Worm (Caenorhabditis elegans) whole organism, young adult: Measurements from ENCODE around the gene B0432.10.

Experiments used
- B0336.3 ChIP-seq: fragments of 200-800 bp; sonication (Bioruptor generic); IDR thresholded peaks from 2 replicates; pipeline ENCODE4 v1.3.6; 2022; ENCODE audit warnings: missing genetic modification characterization, missing compliant biosample characterization
- C06A6.2 ChIP-seq: fragments of 200-800 bp; sonication (Bioruptor generic); conservative IDR thresholded peaks from 2 replicates; pipeline ENCODE4 v1.3.6; 2022; ENCODE audit warnings: missing genetic modification characterization, missing compliant biosample characterization
- F39B2.1 ChIP-seq: fragments of 200-800 bp; sonication (Bioruptor generic); IDR thresholded peaks from 2 replicates; pipeline ENCODE4 v1.3.6; 2022; ENCODE audit warnings: missing genetic modification reagents, missing genetic modification characterization, missing compliant biosample characterization
- F55B11.4 ChIP-seq: sonication (generic microtip); optimal IDR thresholded peaks from 2 replicates; lab custom pipeline; 2016; ENCODE audit warnings: missing compliant biosample characterization, missing genetic modification characterization, borderline replicate concordance; ENCODE audit not compliant: insufficient read depth
- F57C9.4 ChIP-seq: sonication (generic microtip); optimal IDR thresholded peaks from 2 replicates; lab custom pipeline; 2017; ENCODE audit warnings: mild to moderate bottlenecking, missing genetic modification characterization, missing compliant biosample characterization
- Y53F4B.3 ChIP-seq: fragments of 200-800 bp; sonication (Bioruptor generic); IDR thresholded peaks from 2 replicates; pipeline ENCODE4 v1.3.6; 2022; ENCODE audit warnings: missing genetic modification reagents, missing genetic modification characterization, missing compliant biosample characterization
- Y79H2A.3 ChIP-seq: fragments of 200-800 bp; sonication (Bioruptor generic); conservative IDR thresholded peaks from 2 replicates; pipeline ENCODE4 v1.3.6; 2022; ENCODE audit warnings: missing genetic modification reagents, missing genetic modification characterization, missing compliant biosample characterization
- Y95B8A.8 ChIP-seq: fragments of 200-800 bp; sonication (Bioruptor generic); IDR thresholded peaks from 2 replicates; pipeline ENCODE4 v1.3.6; 2022; ENCODE audit warnings: missing genetic modification reagents, missing genetic modification characterization, missing compliant biosample characterization
- attf-3 ChIP-seq: fragments of 200-800 bp; sonication (Bioruptor generic); conservative IDR thresholded peaks from 2 replicates; pipeline ENCODE4 v1.3.6; 2022; ENCODE audit warnings: missing genetic modification reagents, missing genetic modification characterization, missing compliant biosample characterization
- attf-5 ChIP-seq: fragments of 200-800 bp; sonication (Bioruptor generic); optimal IDR thresholded peaks from 2 replicates; lab custom pipeline; 2018; ENCODE audit warnings: mild to moderate bottlenecking, missing genetic modification characterization, missing compliant biosample characterization
- attf-6 ChIP-seq: fragments of 200-800 bp; sonication (Bioruptor generic); IDR thresholded peaks from 2 replicates; pipeline ENCODE4 v1.3.6; 2022; ENCODE audit warnings: missing genetic modification reagents, missing genetic modification characterization, missing compliant biosample characterization
- bed-2 ChIP-seq: fragments of 200-800 bp; sonication (Bioruptor generic); IDR thresholded peaks from 2 replicates; pipeline ENCODE4 v1.3.6; 2022; ENCODE audit warnings: missing genetic modification reagents, missing genetic modification characterization, missing compliant biosample characterization
- ccch-3 ChIP-seq: fragments of 200-800 bp; sonication (Bioruptor generic); optimal IDR thresholded peaks from 2 replicates; lab custom pipeline; 2018; ENCODE audit warnings: mild to moderate bottlenecking, missing genetic modification characterization, missing compliant biosample characterization
- cebp-1 ChIP-seq, 2 experiments: fragments of 200-800 bp in 1 of 2; sonication (Bioruptor generic) in 1 of 2; sonication (generic microtip) in 1 of 2; IDR thresholded peaks in 1 of 2; optimal IDR thresholded peaks in 1 of 2; 2 replicates each; pipeline versions ENCODE4 v1.3.6 to Lab custom; 2017 to 2022; ENCODE audit warnings: missing compliant biosample characterization in 2 of 2, missing genetic modification characterization in 2 of 2, mild to moderate bottlenecking in 1 of 2, missing genetic modification reagents in 1 of 2, moderate library complexity in 1 of 2
- cebp-2 ChIP-seq: fragments of 200-800 bp; sonication (Bioruptor generic); IDR thresholded peaks from 2 replicates; pipeline ENCODE4 v1.3.6; 2022; ENCODE audit warnings: missing genetic modification characterization, missing compliant biosample characterization
- ceh-40 ChIP-seq: fragments of 200-800 bp; sonication (Bioruptor generic); IDR thresholded peaks from 2 replicates; pipeline ENCODE4 v1.3.6; 2022; ENCODE audit warnings: missing genetic modification characterization, missing compliant biosample characterization
- die-1 ChIP-seq: sonication (generic microtip); optimal IDR thresholded peaks from 2 replicates; lab custom pipeline; 2016; ENCODE audit warnings: missing genotype, mild to moderate bottlenecking, missing genetic modification characterization, missing compliant biosample characterization
- ekl-4 ChIP-seq: fragments of 200-800 bp; sonication (Bioruptor generic); IDR thresholded peaks from 2 replicates; pipeline ENCODE4 v1.3.6; 2022; ENCODE audit warnings: missing genetic modification reagents, missing genetic modification characterization, missing compliant biosample characterization
- hrde-1 ChIP-seq: sonication (generic microtip); optimal IDR thresholded peaks from 2 replicates; lab custom pipeline; 2016; ENCODE audit warnings: missing genetic modification characterization, mild to moderate bottlenecking, missing compliant biosample characterization, moderate library complexity, missing genotype, missing genetic modification reagents, borderline replicate concordance
- lin-26 ChIP-seq: fragments of 200-800 bp; sonication (Bioruptor generic); IDR thresholded peaks from 2 replicates; pipeline ENCODE4 v1.3.6; 2022; ENCODE audit warnings: missing genetic modification reagents, missing genetic modification characterization, missing compliant biosample characterization
- lin-54 ChIP-seq: fragments of 200-800 bp; sonication (Bioruptor generic); optimal IDR thresholded peaks from 2 replicates; lab custom pipeline; 2018; ENCODE audit warnings: mild to moderate bottlenecking, missing genetic modification characterization, missing compliant biosample characterization
- lsy-27 ChIP-seq: sonication (generic microtip); optimal IDR thresholded peaks from 2 replicates; lab custom pipeline; 2017; ENCODE audit warnings: missing genetic modification characterization, mild to moderate bottlenecking, missing compliant biosample characterization, antibody characterized with exemption, missing genotype, borderline replicate concordance; ENCODE audit not compliant: insufficient read depth
- mel-28 ChIP-seq: sonication (generic microtip); optimal IDR thresholded peaks from 2 replicates; lab custom pipeline; 2016; ENCODE audit warnings: borderline replicate concordance, mild to moderate bottlenecking, missing genetic modification characterization, missing compliant biosample characterization
- mxl-1 ChIP-seq: sonication (generic microtip); optimal IDR thresholded peaks from 2 replicates; lab custom pipeline; 2016; ENCODE audit warnings: missing genetic modification characterization, missing compliant biosample characterization
- nfya-2 ChIP-seq: fragments of 200-800 bp; sonication (Bioruptor generic); IDR thresholded peaks from 2 replicates; pipeline ENCODE4 v1.3.6; 2022; ENCODE audit warnings: missing genetic modification reagents, missing genetic modification characterization, missing compliant biosample characterization
- nhr-27 ChIP-seq: fragments of 200-800 bp; sonication (Bioruptor generic); optimal IDR thresholded peaks from 2 replicates; lab custom pipeline; 2018; ENCODE audit warnings: mild to moderate bottlenecking, missing genetic modification characterization, moderate library complexity, missing compliant biosample characterization
- nhr-80 ChIP-seq: sonication (generic microtip); optimal IDR thresholded peaks from 2 replicates; lab custom pipeline; 2016; ENCODE audit warnings: missing genetic modification characterization, missing compliant biosample characterization
- rcor-1 ChIP-seq: fragments of 200-800 bp; sonication (Bioruptor generic); IDR thresholded peaks from 2 replicates; pipeline ENCODE4 v1.3.6; 2022; ENCODE audit warnings: missing genetic modification reagents, missing genetic modification characterization, missing compliant biosample characterization
- snpc-4 ChIP-seq, 5 experiments: fragments of 150-350 bp in 1 of 5; sonication (generic microtip) in 4 of 5; optimal IDR thresholded peaks; 2 replicates each; lab custom pipeline; 2014 to 2018; ENCODE audit warnings: missing genetic modification characterization in 5 of 5, missing biosample characterization in 3 of 5, antibody characterized with exemption in 2 of 5, mild to moderate bottlenecking in 2 of 5, missing compliant biosample characterization in 2 of 5, missing genotype in 2 of 5, moderate library complexity in 2 of 5, missing genetic modification reagents in 1 of 5
- sptf-2 ChIP-seq: fragments of 200-800 bp; sonication (Bioruptor generic); optimal IDR thresholded peaks from 2 replicates; lab custom pipeline; 2018; ENCODE audit warnings: mild to moderate bottlenecking, missing genetic modification characterization, missing compliant biosample characterization
- tlf-1 ChIP-seq: fragments of 200-800 bp; sonication (Bioruptor generic); optimal IDR thresholded peaks from 2 replicates; lab custom pipeline; 2018; ENCODE audit warnings: mild to moderate bottlenecking, missing genetic modification characterization, missing compliant biosample characterization
- unc-62 ChIP-seq: fragments of 150-350 bp; optimal IDR thresholded peaks from 2 replicates; lab custom pipeline; 2014; ENCODE audit warnings: missing biosample characterization, missing genetic modification reagents, missing genetic modification characterization
- ztf-26 ChIP-seq: sonication (generic microtip); optimal IDR thresholded peaks from 2 replicates; lab custom pipeline; 2017; ENCODE audit warnings: missing genetic modification characterization, missing compliant biosample characterization
- ztf-6 ChIP-seq: fragments of 200-800 bp; sonication (Bioruptor generic); IDR thresholded peaks from 2 replicates; pipeline ENCODE4 v1.3.6; 2022; ENCODE audit warnings: missing genetic modification reagents, missing genetic modification characterization, missing compliant biosample characterization

Gene B0432.10

ce11 chrII:288705-289205 is 2.7 kb upstream of the B0432.10 start, which contains the start of gene mrpl-41 (continued):
- TF ChIP-seq Y53F4B.3: no peak

ce11 chrII:286551-286724 is 363 bp upstream of the B0432.10 start, which contains the start of gene misc-1:
Gene misc-1, plus strand, starts transcription at chrII:286625.
- TF ChIP-seq lin-26 (GFP tag; lab: Robert Waterston, UW): no peak
- no peak for TF ChIP-seq lin-54
- no peak for TF ChIP-seq attf-5
- TF ChIP-seq ztf-6 (GFP tag; lab: Robert Waterston, UW): no peak
- no peak for TF ChIP-seq snpc-4 (GFP tag; optimal IDR thresholded peaks at IDR 0.05; lab: Kevin White, UChicago)
- no peak for TF ChIP-seq snpc-4 (tag; optimal IDR thresholded peaks at IDR 0.05; lab: Kevin White, UChicago)
- TF ChIP-seq nhr-27 (tag; lab: Kevin White, UChicago): no peak
- no peak for TF ChIP-seq lsy-27 (tag; lab: Kevin White, UChicago)
- TF ChIP-seq Y95B8A.8 (GFP tag; lab: Robert Waterston, UW): no peak
- TF ChIP-seq ekl-4 (GFP tag; lab: Robert Waterston, UW): no peak
- no peak for TF ChIP-seq sptf-2 (GFP tag; lab: Kevin White, UChicago)
- TF ChIP-seq cebp-2 (GFP tag; lab: Robert Waterston, UW): no peak
- no peak for TF ChIP-seq attf-6 (GFP tag; lab: Robert Waterston, UW)
- no peak for TF ChIP-seq ceh-40 (GFP tag; lab: Robert Waterston, UW)
- TF ChIP-seq cebp-1 (GFP tag; IDR thresholded peaks at IDR 0.05; lab: Robert Waterston, UW): no peak
- TF ChIP-seq cebp-1 (tag; optimal IDR thresholded peaks at IDR 0.05; lab: Kevin White, UChicago): no peak
- TF ChIP-seq, all 124 proteins: peak for 0

- no peak for TF ChIP-seq ceh-40 (GFP tag; lab: Robert Waterston, UW)
- 0 out of 2 replicates have a peak, but pooled peaks have one; percentile 1 for TF ChIP-seq attf-3 (GFP tag; lab: Robert Waterston, UW)
Observed at ce11 chrII:283594-283993, 2.5 kb downstream of the B0432.10 start, which contains the start of gene B0432.9. Gene B0432.9, minus strand, starts transcription at chrII:283694.

ce11 chrII:282483-282882 is 3.6 kb downstream of the B0432.10 start, which contains the start of gene trul-1:
Gene trul-1, minus strand, starts transcription at chrII:282583.
- TF ChIP-seq rcor-1 (no peak), sptf-2 (GFP tag; lab: Kevin White, UChicago) (no peak), mel-28 (tag; lab: Kevin White, UChicago) (no peak), nhr-80 (tag; lab: Kevin White, UChicago) (no peak), F55B11.4 (tag; lab: Kevin White, UChicago) (no peak), F57C9.4 (no peak), nfya-2 (GFP tag; lab: Robert Waterston, UW) (no peak), die-1 (no peak), mxl-1 (tag; lab: Kevin White, UChicago) (no peak), Y79H2A.3 (GFP tag; lab: Robert Waterston, UW) (no peak), F39B2.1 (GFP tag; lab: Robert Waterston, UW) (no peak), ccch-3 (GFP tag; lab: Kevin White, UChicago) (no peak), hrde-1 (tag; lab: Kevin White, UChicago) (no peak), B0336.3 (GFP tag; lab: Robert Waterston, UW) (no peak), C06A6.2 (no peak), tlf-1 (GFP tag; lab: Kevin White, UChicago) (no peak), bed-2 (GFP tag; lab: Robert Waterston, UW) (no peak), ztf-26 (no peak), attf-5 (no peak), unc-62 (GFP tag; lab: Kevin White, UChicago) (no peak)
